Worm (Caenorhabditis elegans): ENCODE measurements around the gene F02A9.7.

The F02A9.7 gene

ce11 chrIII:9053740-9054252 is 21.6 kb downstream of the F02A9.7 start, which contains the start of gene R107.5 (continued):
- TF ChIP-seq let-607 (tag; optimal IDR thresholded peaks at IDR 0.05) (peak; percentile 95 to 98), nhr-80 (tag; optimal IDR thresholded peaks at IDR 0.05) (peak; percentile 31), nfya-1 (tag; optimal IDR thresholded peaks at IDR 0.05; ENCODE audit: borderline replicate concordance, insufficient read depth) (no peak), F23B12.7 (tag; optimal IDR thresholded peaks at IDR 0.05; ENCODE audit: insufficient read depth) (no peak), ceh-79 (tag; optimal IDR thresholded peaks at IDR 0.05) (peak; percentile 62), F22D6.2 (tag; optimal IDR thresholded peaks at IDR 0.05) (peak; percentile 88), madf-3 (GFP tag; IDR thresholded peaks at IDR 0.05) (peak; percentile 82), pha-4 (tag; optimal IDR thresholded peaks at IDR 0.05) (no peak), F33H1.4 (GFP tag; IDR thresholded peaks at IDR 0.05) (peak; percentile 59; the same call in 1 of the 2 replicates), rpc-1 (optimal IDR thresholded peaks at IDR 0.05) (peak; percentile 97), rpc-1 (tag; optimal IDR thresholded peaks at IDR 0.05) (no peak), pbrm-1 (GFP tag; IDR thresholded peaks at IDR 0.05) (peak; percentile 97), madf-8 (GFP tag; conservative IDR thresholded peaks at IDR 0.05) (no peak), attf-6 (GFP tag; IDR thresholded peaks at IDR 0.05) (peak; percentile 55; the same call in 1 of the 2 replicates), hrde-1 (tag; optimal IDR thresholded peaks at IDR 0.05; ENCODE audit: borderline replicate concordance) (no peak), snpc-4 (GFP tag; optimal IDR thresholded peaks at IDR 0.05) (no peak), snpc-4 (tag; optimal IDR thresholded peaks at IDR 0.05) (peak in 2 of 4 experiments; percentile 48 to 77), Y53F4B.3 (GFP tag; IDR thresholded peaks at IDR 0.05) (no peak), egl-18 (GFP tag; IDR thresholded peaks at IDR 0.05) (peak; percentile 91), lin-54 (GFP tag; optimal IDR thresholded peaks at IDR 0.05) (peak; percentile 86), ztf-25 (GFP tag; IDR thresholded peaks at IDR 0.05) (no peak), cebp-1 (GFP tag; IDR thresholded peaks at IDR 0.05) (peak; percentile 70; the same call in 1 of the 2 replicates), cebp-1 (tag; optimal IDR thresholded peaks at IDR 0.05) (peak; percentile 89), rec-8 (tag; optimal IDR thresholded peaks at IDR 0.05) (no peak), mel-28 (tag; optimal IDR thresholded peaks at IDR 0.05; ENCODE audit: borderline replicate concordance) (peak; percentile 84), dox-1 (GFP tag; IDR thresholded peaks at IDR 0.05) (peak; percentile 91), F55B11.4 (tag; optimal IDR thresholded peaks at IDR 0.05; ENCODE audit: borderline replicate concordance, insufficient read depth) (no peak), ama-1 (optimal IDR thresholded peaks at IDR 0.05) (peak; percentile 86), ama-1 (GFP tag; optimal IDR thresholded peaks at IDR 0.05) (no peak), ztf-22 (GFP tag; optimal IDR thresholded peaks at IDR 0.05) (peak; percentile 92), F37B4.10 (GFP tag; IDR thresholded peaks at IDR 0.05) (no peak), hlh-26 (GFP tag; conservative IDR thresholded peaks at IDR 0.05) (no peak), ztf-28 (GFP tag; IDR thresholded peaks at IDR 0.05) (0 out of 2 replicates have a peak, but pooled peaks have one; percentile 56), zim-3 (tag; optimal IDR thresholded peaks at IDR 0.05) (peak; percentile 94), B0336.3 (GFP tag; IDR thresholded peaks at IDR 0.05) (peak; percentile 94), lsy-27 (tag; optimal IDR thresholded peaks at IDR 0.05; ENCODE audit: borderline replicate concordance, insufficient read depth) (no peak), F57A8.1 (GFP tag; optimal IDR thresholded peaks at IDR 0.05) (no peak), tbx-9 (tag; optimal IDR thresholded peaks at IDR 0.05; ENCODE audit: borderline replicate concordance) (peak; percentile 34), egrh-3 (GFP tag; IDR thresholded peaks at IDR 0.05) (peak; percentile 55; the same call in 1 of the 2 replicates), lsl-1 (GFP tag; optimal IDR thresholded peaks at IDR 0.05) (peak; percentile 22), lag-1 (GFP tag; IDR thresholded peaks at IDR 0.05) (0 out of 2 replicates have a peak, but pooled peaks have one; percentile 22), snpc-1.1 (tag; optimal IDR thresholded peaks at IDR 0.05; ENCODE audit: insufficient read depth) (no peak), tlf-1 (GFP tag; optimal IDR thresholded peaks at IDR 0.05) (peak; percentile 94), ceh-91 (GFP tag; IDR thresholded peaks at IDR 0.05) (no peak), lir-1 (GFP tag; conservative IDR thresholded peaks at IDR 0.05) (peak; percentile 93), bed-1 (GFP tag; IDR thresholded peaks at IDR 0.05) (0 out of 2 replicates have a peak, but pooled peaks have one; percentile 59), B0035.1 (tag; optimal IDR thresholded peaks at IDR 0.05) (peak; percentile 81)

Data from whole organism, young adult.